Worm (Caenorhabditis elegans): Measurements from ENCODE around the gene F33D4.4.

- TF ChIP-seq nhr-28 (tag; optimal IDR thresholded peaks at IDR 0.05) (no peak), elt-2 (tag; optimal IDR thresholded peaks at IDR 0.05) (no peak), egl-27 (tag; optimal IDR thresholded peaks at IDR 0.05) (no peak), zag-1 (tag; optimal IDR thresholded peaks at IDR 0.05) (no peak), lin-39 (tag; optimal IDR thresholded peaks at IDR 0.05) (no peak)
Observed at ce11 chrIV:7734173-7734572, 27.5 kb upstream of the F33D4.4 start.

Data from whole organism, L3 larva.